Worm (Caenorhabditis elegans) whole organism, L4 larva: ENCODE measurements around the gene C01B10.3.

Source experiments
- D1046.2 ChIP-seq: fragments of 200-800 bp; sonication (Bioruptor generic); IDR thresholded peaks from 2 replicates; pipeline ENCODE4 v1.3.6; 2022; ENCODE audit warnings: missing genetic modification characterization, missing compliant biosample characterization
- F10B5.3 ChIP-seq: sonication (generic microtip); optimal IDR thresholded peaks from 2 replicates; lab custom pipeline; 2016; ENCODE audit warnings: mild to moderate bottlenecking, missing genetic modification characterization, missing compliant biosample characterization
- F26F4.8 ChIP-seq: fragments of 200-800 bp; sonication (Bioruptor generic); conservative IDR thresholded peaks from 2 replicates; pipeline ENCODE4 v1.3.6; 2022; ENCODE audit warnings: missing genetic modification characterization, missing compliant biosample characterization
- F37D6.2 ChIP-seq: sonication (generic microtip); optimal IDR thresholded peaks from 2 replicates; lab custom pipeline; 2016; ENCODE audit warnings: mild to moderate bottlenecking, missing genetic modification characterization, missing compliant biosample characterization
- F49E8.2 ChIP-seq: sonication (generic microtip); optimal IDR thresholded peaks from 2 replicates; lab custom pipeline; 2016; ENCODE audit warnings: missing compliant biosample characterization, mild to moderate bottlenecking, missing genetic modification characterization, borderline replicate concordance
- R02D3.7 ChIP-seq: fragments of 150-350 bp; sonication (generic microtip); optimal IDR thresholded peaks from 3 replicates; lab custom pipeline; 2014; ENCODE audit warnings: missing biosample characterization, missing genetic modification characterization
- T26A8.4 ChIP-seq: fragments of 200-800 bp; sonication (Bioruptor generic); IDR thresholded peaks from 2 replicates; pipeline ENCODE4 v1.3.6; 2022; ENCODE audit warnings: missing genetic modification characterization, missing compliant biosample characterization
- ZK337.2 ChIP-seq: fragments of 200-800 bp; sonication (Bioruptor generic); IDR thresholded peaks from 2 replicates; pipeline ENCODE4 v1.3.6; 2022; ENCODE audit warnings: missing genetic modification reagents, missing genetic modification characterization, missing compliant biosample characterization
- ZK546.5 ChIP-seq, 2 experiments: sonication (generic microtip); optimal IDR thresholded peaks; 2 replicates each; lab custom pipeline; 2017; ENCODE audit warnings: missing biosample characterization in 2 of 2, missing genetic modification characterization in 2 of 2
- aha-1 ChIP-seq: fragments of 150-350 bp; peaks from one replicate; lab custom pipeline; 2014; ENCODE audit warnings: missing biosample characterization, missing genetic modification characterization
- ceh-28 ChIP-seq: fragments of 150-350 bp; optimal IDR thresholded peaks from 2 replicates; lab custom pipeline; 2014; ENCODE audit warnings: missing biosample characterization, missing genetic modification reagents, missing genetic modification characterization
- cey-2 ChIP-seq: sonication (generic microtip); optimal IDR thresholded peaks from 3 replicates; lab custom pipeline; 2017; ENCODE audit warnings: missing genetic modification characterization, mild to moderate bottlenecking, missing compliant biosample characterization, antibody characterized with exemption, borderline replicate concordance; ENCODE audit not compliant: insufficient read depth
- daf-16 ChIP-seq, 3 experiments: sonication (generic microtip); optimal IDR thresholded peaks; 2 replicates each; lab custom pipeline; 2016 to 2017; ENCODE audit warnings: missing genetic modification characterization in 3 of 3, missing genetic modification reagents in 3 of 3, mild to moderate bottlenecking in 2 of 3, missing compliant biosample characterization in 2 of 3, missing biosample characterization in 1 of 3, moderate library complexity in 1 of 3
- daf-19 ChIP-seq: fragments of 200-800 bp; sonication (Bioruptor generic); conservative IDR thresholded peaks from 2 replicates; pipeline ENCODE4 v1.3.6; 2022; ENCODE audit warnings: missing genetic modification characterization, missing compliant biosample characterization
- dmd-8 ChIP-seq: fragments of 200-800 bp; sonication (Bioruptor generic); IDR thresholded peaks from 2 replicates; pipeline ENCODE4 v1.3.6; 2022; ENCODE audit warnings: missing genetic modification characterization, missing compliant biosample characterization
- dmd-9 ChIP-seq: fragments of 200-800 bp; sonication (Bioruptor generic); IDR thresholded peaks from 2 replicates; pipeline ENCODE4 v1.3.6; 2022; ENCODE audit warnings: missing genetic modification reagents, missing genetic modification characterization, missing compliant biosample characterization
- dpl-1 ChIP-seq: fragments of 150-350 bp; optimal IDR thresholded peaks from 2 replicates; lab custom pipeline; 2014; ENCODE audit warnings: missing biosample characterization, missing genetic modification reagents, missing genetic modification characterization
- fos-1 ChIP-seq: fragments of 150-350 bp; optimal IDR thresholded peaks from 2 replicates; lab custom pipeline; 2014; ENCODE audit warnings: missing biosample characterization, missing genetic modification characterization
- hif-1 ChIP-seq, 2 experiments: sonication (generic microtip); optimal IDR thresholded peaks; 2 replicates each; lab custom pipeline; 2016 to 2017; ENCODE audit warnings: missing compliant biosample characterization in 2 of 2, missing genetic modification characterization in 2 of 2, missing genetic modification reagents in 2 of 2, missing genotype in 2 of 2, mild to moderate bottlenecking in 1 of 2
- hlh-11 ChIP-seq: fragments of 200-800 bp; sonication (Bioruptor generic); optimal IDR thresholded peaks from 2 replicates; lab custom pipeline; 2018; ENCODE audit warnings: mild to moderate bottlenecking, missing genetic modification characterization, missing compliant biosample characterization
- hlh-30 ChIP-seq: sonication (generic microtip); optimal IDR thresholded peaks from 2 replicates; lab custom pipeline; 2017; ENCODE audit warnings: antibody characterized with exemption, mild to moderate bottlenecking, missing genetic modification characterization, missing compliant biosample characterization; ENCODE audit not compliant: insufficient read depth
- lin-13 ChIP-seq: fragments of 150-350 bp; optimal IDR thresholded peaks from 2 replicates; lab custom pipeline; 2014; ENCODE audit warnings: missing biosample characterization, missing genetic modification reagents, missing genetic modification characterization
- lin-38 ChIP-seq: fragments of 200-800 bp; sonication (Bioruptor generic); IDR thresholded peaks from 2 replicates; pipeline ENCODE4 v1.3.6; 2022; ENCODE audit warnings: missing genetic modification reagents, missing genetic modification characterization, missing compliant biosample characterization
- lin-39 ChIP-seq: fragments of 150-350 bp; optimal IDR thresholded peaks from 2 replicates; lab custom pipeline; 2014; ENCODE audit warnings: missing biosample characterization, missing genetic modification reagents, missing genetic modification characterization
- lsy-2 ChIP-seq, 2 experiments: fragments of 150-350 bp in 1 of 2; sonication (generic microtip) in 1 of 2; optimal IDR thresholded peaks; 2 replicates each; lab custom pipeline; 2014 to 2017; ENCODE audit warnings: missing biosample characterization in 2 of 2, missing genetic modification characterization in 2 of 2
- madf-9 ChIP-seq: fragments of 200-800 bp; sonication (Bioruptor generic); conservative IDR thresholded peaks from 2 replicates; pipeline ENCODE4 v1.3.6; 2022; ENCODE audit warnings: missing genetic modification reagents, missing genetic modification characterization, missing compliant biosample characterization
- mes-2 ChIP-seq: sonication (generic microtip); optimal IDR thresholded peaks from 2 replicates; lab custom pipeline; 2016; ENCODE audit warnings: missing genotype, mild to moderate bottlenecking, missing genetic modification characterization, missing compliant biosample characterization; ENCODE audit not compliant: poor library complexity, severe bottlenecking
- mxl-2 ChIP-seq: fragments of 200-800 bp; sonication (Bioruptor generic); conservative IDR thresholded peaks from 2 replicates; pipeline ENCODE4 v1.3.6; 2022; ENCODE audit warnings: missing genetic modification reagents, missing genetic modification characterization, missing compliant biosample characterization
- nhr-102 ChIP-seq: sonication (generic microtip); optimal IDR thresholded peaks from 2 replicates; lab custom pipeline; 2016; ENCODE audit warnings: mild to moderate bottlenecking, missing genetic modification characterization, moderate library complexity, missing compliant biosample characterization
- nhr-111 ChIP-seq: fragments of 200-800 bp; sonication (Bioruptor generic); optimal IDR thresholded peaks from 2 replicates; lab custom pipeline; 2018; ENCODE audit warnings: mild to moderate bottlenecking, missing genetic modification characterization, missing compliant biosample characterization
- nhr-25 ChIP-seq: sonication (generic microtip); optimal IDR thresholded peaks from 2 replicates; lab custom pipeline; 2017; ENCODE audit warnings: missing genetic modification characterization, mild to moderate bottlenecking, missing compliant biosample characterization, antibody characterized with exemption, moderate library complexity, borderline replicate concordance; ENCODE audit not compliant: insufficient read depth
- nhr-6 ChIP-seq: fragments of 150-350 bp; optimal IDR thresholded peaks from 2 replicates; lab custom pipeline; 2014; ENCODE audit warnings: missing biosample characterization, missing genetic modification characterization
- pha-4 ChIP-seq, 2 experiments: fragments of 150-350 bp in 1 of 2; fragments of 200-800 bp in 1 of 2; sonication (Bioruptor generic) in 1 of 2; IDR thresholded peaks in 1 of 2; optimal IDR thresholded peaks in 1 of 2; 2 replicates each; pipeline versions ENCODE4 v1.3.6 to Lab custom; 2014 to 2022; ENCODE audit warnings: missing genetic modification characterization in 2 of 2, missing genetic modification reagents in 2 of 2, missing biosample characterization in 1 of 2, missing compliant biosample characterization in 1 of 2
- php-3 ChIP-seq: fragments of 200-800 bp; sonication (Bioruptor generic); IDR thresholded peaks from 2 replicates; pipeline ENCODE4 v1.3.6; 2022; ENCODE audit warnings: missing genetic modification reagents, missing genetic modification characterization, missing compliant biosample characterization
- snpc-1.2 ChIP-seq: fragments of 200-800 bp; sonication (Bioruptor generic); IDR thresholded peaks from 2 replicates; pipeline ENCODE4 v1.3.6; 2022; ENCODE audit warnings: missing genetic modification reagents, missing genetic modification characterization, missing compliant biosample characterization
- snpc-4 ChIP-seq: fragments of 150-350 bp; optimal IDR thresholded peaks from 2 replicates; lab custom pipeline; 2014; ENCODE audit warnings: missing biosample characterization, missing genetic modification characterization
- unc-62 ChIP-seq, 3 experiments: fragments of 150-350 bp in 1 of 3; sonication (generic microtip); optimal IDR thresholded peaks in 2 of 3; peaks in 1 of 3; 1 replicate in 1 of 3; 2 replicates in 2 of 3; lab custom pipeline; 2014 to 2017; ENCODE audit warnings: missing biosample characterization in 3 of 3, missing genetic modification characterization in 3 of 3, missing genetic modification reagents in 3 of 3, missing genotype in 1 of 3
- zfp-2 ChIP-seq: sonication (generic microtip); optimal IDR thresholded peaks from 2 replicates; lab custom pipeline; 2016; ENCODE audit warnings: mild to moderate bottlenecking, missing genetic modification characterization, missing compliant biosample characterization
- zip-2 ChIP-seq: fragments of 150-350 bp; optimal IDR thresholded peaks from 2 replicates; lab custom pipeline; 2014; ENCODE audit warnings: missing biosample characterization, missing genetic modification characterization
- ztf-11 ChIP-seq: fragments of 150-350 bp; optimal IDR thresholded peaks from 2 replicates; lab custom pipeline; 2014; ENCODE audit warnings: missing biosample characterization, missing genetic modification characterization

The C01B10.3 gene

ce11 chrIV:6585397-6585921 is 35.7 kb downstream of the C01B10.3 start, which contains the start of the genes F38A5.2 and dnj-11 (continued):
- TF ChIP-seq snpc-4 (tag; lab: Kevin White, UChicago) (peak; percentile 43), F10B5.3 (tag; lab: Kevin White, UChicago) (no peak), madf-9 (GFP tag; lab: Robert Waterston, UW) (no peak), dmd-8 (GFP tag; lab: Robert Waterston, UW) (no peak), F37D6.2 (tag; lab: Kevin White, UChicago) (no peak), zfp-2 (no peak), ZK337.2 (GFP tag; lab: Robert Waterston, UW) (no peak), ztf-11 (tag; lab: Kevin White, UChicago) (no peak), ZK546.5 (tag; optimal IDR thresholded peaks at IDR 0.05; lab: Kevin White, UChicago) (no peak)

DNA sequence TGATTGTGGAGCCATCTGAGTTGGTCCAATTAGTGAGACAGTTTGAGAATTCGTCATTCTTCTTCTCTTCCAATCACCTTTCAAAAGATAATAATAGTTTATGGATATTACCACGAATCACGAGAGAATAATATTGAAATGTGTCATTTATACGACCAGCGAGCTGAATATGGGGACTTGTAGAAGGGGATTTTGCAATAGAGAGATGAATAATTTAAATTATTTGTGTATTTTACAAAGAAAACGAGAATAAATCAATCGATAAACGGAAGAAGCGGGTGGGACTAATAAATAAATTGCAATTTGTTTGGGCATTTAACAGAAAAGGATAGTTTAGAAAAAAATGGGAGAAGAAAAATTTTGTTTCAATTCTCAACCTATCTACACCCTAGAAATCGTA is 38.5 kb downstream of the C01B10.3 start, which contains the start of gene odr-8:
Gene odr-8, minus strand, starts transcription at position 101 of the 400 bp plus-strand sequence.
- no peak for TF ChIP-seq F49E8.2 (tag; lab: Kevin White, UChicago)
- TF ChIP-seq D1046.2 (GFP tag; lab: Robert Waterston, UW) = no peak

ce11 chrIV:6581658-6582057 is 39.5 kb downstream of the C01B10.3 start:
- TF ChIP-seq aha-1 (peak; percentile 59), unc-62 (GFP tag; optimal IDR thresholded peaks at IDR 0.05 in 1 of 2; lab: Kevin White, UChicago) (peak in 1 of 2 experiments; percentile 94), unc-62 (tag; optimal IDR thresholded peaks at IDR 0.05; lab: Kevin White, UChicago) (no peak), php-3 (GFP tag; lab: Robert Waterston, UW) (no peak)

DNA sequence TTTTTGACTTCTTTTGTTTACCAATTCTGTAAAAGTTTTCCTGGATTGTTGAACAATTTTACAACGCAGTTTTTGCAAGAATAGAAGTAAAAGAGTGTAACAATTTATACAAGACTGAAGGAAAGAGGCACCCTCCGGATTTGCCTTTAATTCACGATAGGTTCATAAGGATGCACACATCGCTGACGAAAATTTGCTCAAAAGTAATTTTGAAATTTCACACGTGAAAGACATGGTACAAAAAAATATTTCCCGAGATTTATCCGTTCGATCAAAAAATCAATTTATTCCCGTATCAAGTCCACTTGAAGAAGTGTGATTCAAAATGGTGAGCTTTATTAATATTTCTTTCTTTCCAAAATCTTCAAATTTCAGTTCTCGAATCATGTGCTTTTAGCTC is 43.2 kb downstream of the C01B10.3 start, which contains the start of gene C43G2.3:
Gene C43G2.3, plus strand, starts transcription at position 301 of the 400 bp plus-strand sequence.
- TF ChIP-seq snpc-1.2 (GFP tag; lab: Robert Waterston, UW) (no peak), F10B5.3 (tag; lab: Kevin White, UChicago) (no peak), mes-2 (tag; lab: Kevin White, UChicago) (no peak), ceh-28 (tag; lab: Kevin White, UChicago) (no peak), lin-39 (no peak), R02D3.7 (no peak)

ce11 chrIV:6576728-6577101 is 44.4 kb downstream of the C01B10.3 start:
- TF ChIP-seq nhr-102 (tag; lab: Kevin White, UChicago) (peak; percentile 26), dmd-9 (no peak), ZK546.5 (tag; optimal IDR thresholded peaks at IDR 0.05; lab: Kevin White, UChicago) (no peak), hif-1 (tag; optimal IDR thresholded peaks at IDR 0.05; lab: Kevin White, UChicago) (peak in 1 of 2 experiments; percentile 17), cey-2 (tag; lab: Kevin White, UChicago) (no peak), hlh-30 (tag; lab: Kevin White, UChicago) (peak; percentile 59), mes-2 (tag; lab: Kevin White, UChicago) (peak; percentile 41), dpl-1 (GFP tag; lab: Kevin White, UChicago) (no peak), T26A8.4 (GFP tag; lab: Robert Waterston, UW) (0 out of 2 replicates have a peak, but pooled peaks have one; percentile 13), nhr-6 (tag; lab: Kevin White, UChicago) (peak; percentile 30), nhr-111 (no peak), daf-19 (GFP tag; lab: Robert Waterston, UW) (no peak), lin-13 (GFP tag; lab: Kevin White, UChicago) (peak; percentile 16), nhr-25 (tag; lab: Kevin White, UChicago) (peak; percentile 63), madf-9 (GFP tag; lab: Robert Waterston, UW) (peak; percentile 49; the same call in 1 of the 2 replicates), F26F4.8 (GFP tag; lab: Robert Waterston, UW) (no peak), mxl-2 (GFP tag; lab: Robert Waterston, UW) (no peak), zip-2 (tag; lab: Kevin White, UChicago) (no peak), pha-4 (GFP tag; IDR thresholded peaks at IDR 0.05; lab: Robert Waterston, UW) (no peak), pha-4 (tag; optimal IDR thresholded peaks at IDR 0.05; lab: Kevin White, UChicago) (peak; percentile 32), lin-38 (GFP tag; lab: Robert Waterston, UW) (peak; percentile 49), fos-1 (tag; lab: Kevin White, UChicago) (no peak), hlh-11 (tag; lab: Kevin White, UChicago) (peak; percentile 81), daf-16 (GFP tag; optimal IDR thresholded peaks at IDR 0.05; lab: Kevin White, UChicago) (peak in 1 of 2 experiments; percentile 1), daf-16 (tag; optimal IDR thresholded peaks at IDR 0.05; lab: Kevin White, UChicago) (peak; percentile 67), lsy-2 (tag; optimal IDR thresholded peaks at IDR 0.05; lab: Kevin White, UChicago) (peak in 1 of 2 experiments; percentile 27)
